Worm (Caenorhabditis elegans) whole organism, late embryonic: ENCODE measurements around the gene rpi-2.

Experiments
- T23F11.4 ChIP-seq: fragments of 200-800 bp; sonication (Bioruptor generic); optimal IDR thresholded peaks from 2 replicates; lab custom pipeline; 2018; ENCODE audit warnings: mild to moderate bottlenecking, missing genetic modification characterization, missing compliant biosample characterization
- ama-1 ChIP-seq: fragments of 150-350 bp; optimal IDR thresholded peaks from 2 replicates; lab custom pipeline; 2014
- ceh-14 ChIP-seq: sonication (generic microtip); optimal IDR thresholded peaks from 2 replicates; lab custom pipeline; 2016; ENCODE audit warnings: missing genotype, missing genetic modification characterization, missing compliant biosample characterization
- ceh-24 ChIP-seq: sonication (generic microtip); optimal IDR thresholded peaks from 2 replicates; lab custom pipeline; 2016; ENCODE audit warnings: mild to moderate bottlenecking, missing genetic modification characterization, missing compliant biosample characterization
- ceh-30 ChIP-seq: fragments of 150-350 bp; optimal IDR thresholded peaks from 2 replicates; lab custom pipeline; 2014; ENCODE audit warnings: missing biosample characterization, missing genetic modification characterization
- ceh-6 ChIP-seq: fragments of 200-800 bp; sonication (Bioruptor generic); optimal IDR thresholded peaks from 2 replicates; lab custom pipeline; 2018; ENCODE audit warnings: mild to moderate bottlenecking, missing genetic modification characterization, missing compliant biosample characterization
- elt-4 ChIP-seq: sonication (generic microtip); optimal IDR thresholded peaks from 2 replicates; lab custom pipeline; 2016; ENCODE audit warnings: missing genetic modification characterization, missing compliant biosample characterization
- hlh-15 ChIP-seq: sonication (generic microtip); optimal IDR thresholded peaks from 2 replicates; lab custom pipeline; 2016; ENCODE audit warnings: missing genetic modification characterization, missing compliant biosample characterization
- lim-6 ChIP-seq: sonication (generic microtip); optimal IDR thresholded peaks from 2 replicates; lab custom pipeline; 2016; ENCODE audit warnings: missing genetic modification characterization, missing compliant biosample characterization
- pha-4 ChIP-seq: fragments of 150-350 bp; optimal IDR thresholded peaks from 2 replicates; lab custom pipeline; 2018; ENCODE audit warnings: missing biosample characterization, missing genetic modification reagents, missing genetic modification characterization
- sox-4 ChIP-seq: sonication (generic microtip); optimal IDR thresholded peaks from 2 replicates; lab custom pipeline; 2017; ENCODE audit warnings: mild to moderate bottlenecking, missing genetic modification characterization, inconsistent platforms, missing compliant biosample characterization
- unc-42 ChIP-seq: sonication (generic microtip); optimal IDR thresholded peaks from 2 replicates; lab custom pipeline; 2016; ENCODE audit warnings: missing genotype, missing genetic modification characterization, missing compliant biosample characterization
- unc-86 ChIP-seq: sonication (generic microtip); optimal IDR thresholded peaks from 2 replicates; lab custom pipeline; 2016; ENCODE audit warnings: missing genetic modification characterization, missing compliant biosample characterization
- zip-5 ChIP-seq: sonication (generic microtip); optimal IDR thresholded peaks from 2 replicates; lab custom pipeline; 2016; ENCODE audit warnings: missing genetic modification characterization, missing compliant biosample characterization

ce11 chrIV:1739366-1740104 lies 28.5 kb downstream of the rpi-2 start:
- TF ChIP-seq zip-5 = no peak
- TF ChIP-seq pha-4 (tag; lab: Kevin White, UChicago) = no peak
- TF ChIP-seq ceh-30 = no peak
- no peak for TF ChIP-seq ceh-6 (GFP tag; lab: Kevin White, UChicago)
- TF ChIP-seq sox-4 (tag; lab: Kevin White, UChicago) = no peak
- TF ChIP-seq ceh-14 (tag; lab: Kevin White, UChicago) = no peak
- TF ChIP-seq ceh-24 (tag; lab: Kevin White, UChicago) = no peak
- TF ChIP-seq ama-1 (lab: Kevin White, UChicago) = no peak
- no peak for TF ChIP-seq lim-6
- TF ChIP-seq elt-4 (tag; lab: Kevin White, UChicago) = no peak
- no peak for TF ChIP-seq unc-86
- no peak for TF ChIP-seq unc-42 (tag; lab: Kevin White, UChicago)
- no peak for TF ChIP-seq hlh-15 (tag; lab: Kevin White, UChicago)
- no peak for TF ChIP-seq T23F11.4 (GFP tag; lab: Kevin White, UChicago)
